Worm (Caenorhabditis elegans): Measurements from ENCODE around the gene tth-1.

DNA sequence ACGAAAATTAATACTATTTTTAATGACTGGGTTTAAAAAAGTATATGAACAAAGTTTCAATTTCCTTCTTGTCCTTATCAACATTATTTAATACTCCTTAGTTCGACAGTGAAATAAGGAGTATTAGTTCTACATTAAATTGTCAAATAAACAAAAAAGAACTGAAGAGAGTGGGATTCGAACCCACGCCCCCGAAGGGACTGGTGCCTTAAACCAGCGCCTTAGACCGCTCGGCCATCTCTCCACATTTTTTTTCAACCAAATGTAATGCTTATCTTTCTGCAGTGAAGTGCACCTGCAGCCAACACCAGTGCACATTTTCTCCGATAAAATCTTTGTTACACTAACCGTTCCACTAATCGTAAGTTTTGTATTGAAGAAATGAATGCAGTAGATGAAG is 4.3 kb downstream of the tth-1 start:
- TF ChIP-seq zag-1 (tag; optimal IDR thresholded peaks at IDR 0.05) (no peak), snpc-4 (tag; optimal IDR thresholded peaks at IDR 0.05) (no peak), lim-7 (GFP tag; IDR thresholded peaks at IDR 0.05) (peak; percentile 68), ceh-20 (GFP tag; IDR thresholded peaks at IDR 0.05) (no peak), nhr-237 (tag; optimal IDR thresholded peaks at IDR 0.05) (no peak), egl-27 (tag; optimal IDR thresholded peaks at IDR 0.05) (no peak), skn-1 (tag; optimal IDR thresholded peaks at IDR 0.05) (no peak), nhr-77 (tag; optimal IDR thresholded peaks at IDR 0.05) (no peak), nhr-11 (tag; optimal IDR thresholded peaks at IDR 0.05) (no peak), dmd-9 (GFP tag; IDR thresholded peaks at IDR 0.05) (no peak), dve-1 (tag; optimal IDR thresholded peaks at IDR 0.05; ENCODE audit: insufficient read depth) (peak; percentile 46), unc-39 (tag; optimal IDR thresholded peaks at IDR 0.05) (no peak)
